Worm (Caenorhabditis elegans) whole organism, dauer: ENCODE results near the gene C23G10.2.

Experiments used
- unc-62 ChIP-seq: sonication (generic microtip); optimal IDR thresholded peaks from 2 replicates; lab custom pipeline; 2017; ENCODE audit warnings: missing biosample characterization, missing genetic modification reagents, missing genetic modification characterization

The C23G10.2 gene

ce11 chrIII:6207881-6208280 is at the start of gene C23G10.2:
C23G10.2 (plus strand) TSS chrIII:6208064.
- TF ChIP-seq unc-62 (GFP tag; lab: Kevin White, UChicago) = no peak

ce11 chrIII:6158642-6159475 is 49.0 kb upstream of the C23G10.2 start, which contains the start of gene nfm-1:
nfm-1 (plus strand) TSS chrIII:6159453.
- no peak for TF ChIP-seq unc-62 (GFP tag; lab: Kevin White, UChicago)

DNA sequence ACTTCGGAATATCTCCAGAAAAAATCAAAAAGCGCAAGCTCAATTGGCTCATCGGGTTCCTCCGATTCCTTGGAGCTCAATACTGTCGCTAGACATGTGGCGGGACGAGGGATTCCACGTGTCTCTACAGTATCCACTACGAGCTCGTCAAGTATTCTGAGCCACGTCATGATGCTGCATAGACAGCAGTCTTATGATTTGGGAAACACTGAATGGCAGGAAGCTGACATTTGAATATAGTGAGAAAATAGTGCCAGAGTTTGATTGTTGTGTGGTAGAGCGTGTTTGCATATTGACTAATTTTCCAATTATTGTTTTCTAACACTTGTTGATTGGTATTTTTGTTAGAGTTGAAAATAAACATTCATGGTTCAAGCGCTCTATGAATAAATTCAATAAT is 44.5 kb upstream of the C23G10.2 start:
- no peak for TF ChIP-seq unc-62 (GFP tag; lab: Kevin White, UChicago)

ce11 chrIII:6164253-6164971 is 43.5 kb upstream of the C23G10.2 start, which contains the start of gene F42A10.9:
F42A10.9 (plus strand) TSS chrIII:6164573.
- TF ChIP-seq unc-62 (GFP tag; lab: Kevin White, UChicago) = no peak

DNA sequence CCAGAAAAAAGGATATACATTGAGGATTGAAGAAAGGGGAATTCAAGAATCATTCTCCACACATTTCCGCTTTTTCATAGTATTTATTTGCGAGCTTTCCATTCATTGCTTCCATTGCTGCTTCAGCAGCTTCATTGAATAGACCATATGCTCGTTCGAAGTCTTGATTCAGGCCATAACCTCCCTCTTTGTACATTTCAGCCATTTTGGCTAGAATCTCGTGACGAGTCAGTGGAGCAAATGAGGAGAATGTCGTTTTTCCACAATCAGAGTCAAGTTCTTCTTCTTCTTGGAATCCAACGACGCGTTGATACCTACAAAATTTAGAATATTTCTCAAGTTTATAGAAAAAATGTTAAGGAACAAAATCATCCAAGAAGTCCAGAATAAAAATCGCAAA is 42.6 kb upstream of the C23G10.2 start:
- no peak for TF ChIP-seq unc-62 (GFP tag; lab: Kevin White, UChicago)

DNA sequence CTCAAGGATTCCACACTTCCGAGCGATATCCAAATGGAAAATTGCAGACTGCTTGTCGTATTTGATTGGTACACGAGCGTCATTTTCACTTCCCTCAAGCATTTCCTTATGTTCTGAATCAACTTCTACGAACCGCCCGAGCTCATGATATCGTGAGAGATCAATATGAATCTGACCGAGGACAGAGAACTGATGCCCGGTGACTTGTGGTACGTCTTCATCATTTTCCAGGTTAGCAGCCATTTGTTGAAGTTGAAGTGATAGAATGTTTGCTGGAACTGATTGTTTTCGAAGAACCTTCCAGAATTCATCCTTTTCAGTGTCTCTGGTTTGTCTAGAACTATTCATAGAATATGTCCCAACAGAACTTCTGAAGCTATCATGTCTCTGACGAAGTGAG is 41.2 kb upstream of the C23G10.2 start:
- no peak for TF ChIP-seq unc-62 (GFP tag; lab: Kevin White, UChicago)

DNA sequence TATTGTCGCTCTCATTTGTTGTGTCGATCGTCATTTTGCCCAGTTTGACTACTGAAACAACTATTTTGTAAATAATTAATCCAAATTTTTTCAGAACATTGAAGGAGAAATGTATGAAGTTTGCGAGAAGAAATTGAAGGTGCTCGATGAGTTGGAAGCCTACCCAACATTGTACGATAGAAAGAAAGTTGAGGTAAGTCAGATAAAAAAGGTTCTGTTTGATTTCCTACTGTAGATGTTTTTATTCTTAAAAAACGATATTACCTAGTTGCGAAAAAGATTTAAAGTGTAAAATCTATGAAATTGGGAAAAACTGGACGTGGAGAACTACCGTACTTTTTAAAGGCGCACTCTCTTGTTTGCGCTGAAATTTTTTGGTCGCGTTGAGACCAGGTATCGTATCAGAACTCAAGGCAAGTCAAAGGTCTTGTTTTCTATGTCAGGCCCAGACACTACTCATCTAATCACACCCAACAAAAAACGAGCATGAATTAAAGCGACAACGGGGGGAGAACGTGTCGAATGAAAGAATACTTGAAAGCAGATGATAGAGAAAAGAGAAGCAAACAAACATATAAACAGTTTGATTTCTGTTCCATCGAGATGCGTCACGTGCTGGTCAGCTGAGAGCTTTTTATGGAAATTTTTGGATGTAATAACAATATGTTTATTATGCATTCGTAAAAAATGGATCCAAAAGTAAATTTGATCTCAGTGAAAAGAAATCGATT is 39.2 kb upstream of the C23G10.2 start, which contains the start of gene efk-1:
TSS of gene efk-1 (minus strand) at position 51 of the 731 bp plus-strand sequence.
- TF ChIP-seq unc-62 (GFP tag; lab: Kevin White, UChicago) = no peak

- no peak for TF ChIP-seq unc-62 (GFP tag; lab: Kevin White, UChicago)
Measured at ce11 chrIII:6170038-6170437, 37.8 kb upstream of the C23G10.2 start.

DNA sequence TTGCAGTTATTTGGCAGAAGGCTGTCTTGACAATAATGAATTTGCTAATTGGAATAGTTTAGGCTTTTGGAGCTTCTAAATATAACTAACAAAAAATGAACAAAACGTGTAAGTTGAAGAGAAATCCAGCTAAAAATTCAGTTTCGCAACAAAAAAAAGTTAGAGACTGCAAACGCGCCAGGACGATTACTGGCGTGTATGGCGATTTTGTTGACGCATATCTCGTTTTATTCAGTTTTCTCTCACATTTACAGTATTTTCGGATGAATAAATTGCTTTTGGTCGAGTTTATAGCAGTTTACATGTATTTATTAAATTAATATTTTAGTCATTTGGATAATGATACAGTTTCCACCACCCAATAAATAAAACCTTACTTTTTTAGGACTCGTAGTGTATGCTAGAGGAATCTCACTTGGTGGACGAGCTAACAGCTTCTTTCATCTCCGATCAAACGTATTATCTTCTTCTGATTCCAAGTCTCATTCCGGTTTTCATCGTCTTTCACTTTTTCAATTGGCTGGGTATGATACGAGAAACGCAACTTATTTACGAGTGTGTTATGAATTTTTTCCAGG is 34.8 kb upstream of the C23G10.2 start, which contains the start of the genes abcf-3 and F42A10.5:
TSS of gene abcf-3 (plus strand) at position 384 of the 578 bp plus-strand sequence.
TSS of gene F42A10.5 (minus strand) at position 458 of the 578 bp plus-strand sequence.
- TF ChIP-seq unc-62 (GFP tag; lab: Kevin White, UChicago) = no peak

- TF ChIP-seq unc-62 (GFP tag; lab: Kevin White, UChicago) = no peak
Measured at ce11 chrIII:6176172-6176571, 31.7 kb upstream of the C23G10.2 start.

DNA sequence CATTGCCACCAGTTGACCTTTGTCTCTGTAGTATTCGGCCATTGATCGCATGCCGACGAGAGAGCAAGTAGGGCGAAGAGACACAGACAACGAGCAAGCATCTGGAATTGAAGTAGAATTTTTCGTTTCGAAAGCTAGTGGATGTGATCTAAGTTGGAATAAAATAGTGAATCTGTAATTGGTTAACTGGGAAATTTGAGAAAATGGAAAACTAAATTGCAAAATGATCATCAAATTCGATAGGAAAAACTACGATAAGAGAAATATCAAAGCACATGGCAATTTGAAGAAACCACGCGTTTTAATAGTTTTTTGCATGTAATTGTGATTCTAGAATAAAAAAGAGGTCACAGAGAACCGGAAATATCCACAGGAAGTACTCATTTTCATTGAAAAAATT is 31.1 kb upstream of the C23G10.2 start, which contains the start of gene F42A10.6:
TSS of gene F42A10.6 (minus strand) at position 101 of the 400 bp plus-strand sequence.
- no peak for TF ChIP-seq unc-62 (GFP tag; lab: Kevin White, UChicago)

DNA sequence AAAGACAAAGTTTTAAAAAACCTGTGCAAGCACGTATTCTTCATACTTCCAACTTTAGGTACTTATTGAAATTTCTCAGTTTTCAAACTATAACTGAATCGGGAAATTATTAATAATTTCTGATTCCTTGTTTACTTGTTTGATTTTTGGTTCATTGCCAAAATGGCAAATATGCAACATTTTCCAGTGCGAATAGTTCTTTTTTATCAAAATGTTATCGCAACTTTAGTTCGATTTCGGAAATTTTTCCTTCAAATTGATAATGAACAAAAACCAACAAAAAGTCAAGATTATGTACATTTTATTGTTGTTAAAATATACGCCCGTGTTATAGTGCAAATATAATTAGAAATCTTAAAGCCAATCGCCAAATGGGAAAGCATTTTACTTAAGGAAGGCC is 30.2 kb upstream of the C23G10.2 start:
- no peak for TF ChIP-seq unc-62 (GFP tag; lab: Kevin White, UChicago)

ce11 chrIII:6178586-6178985 is 29.3 kb upstream of the C23G10.2 start, which contains the start of gene F42A10.7:
F42A10.7 (minus strand) TSS chrIII:6178686.
- TF ChIP-seq unc-62 (GFP tag; lab: Kevin White, UChicago) = no peak

DNA sequence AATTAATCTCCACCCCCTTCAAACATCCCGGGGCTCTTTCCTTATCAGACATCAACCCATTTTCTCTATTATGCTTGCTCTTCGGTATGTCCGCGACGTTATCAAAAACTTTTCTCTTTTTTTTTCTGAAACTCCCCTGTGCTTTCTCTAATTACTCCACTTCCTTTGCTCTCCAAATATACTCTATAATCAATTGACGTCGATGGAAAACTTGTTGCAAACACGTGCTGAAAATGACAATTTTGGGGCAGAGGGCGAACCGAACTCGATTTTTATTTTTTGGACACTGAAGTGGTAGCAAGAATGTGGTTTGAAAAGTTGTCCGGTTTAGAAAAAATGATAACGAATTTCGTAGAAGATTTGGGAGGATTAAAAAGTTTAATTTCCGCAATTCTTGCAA is 28.8 kb upstream of the C23G10.2 start:
- TF ChIP-seq unc-62 (GFP tag; lab: Kevin White, UChicago) = no peak

- no peak for TF ChIP-seq unc-62 (GFP tag; lab: Kevin White, UChicago)
Measured at ce11 chrIII:6180294-6180693, 27.6 kb upstream of the C23G10.2 start.
